Worm (Caenorhabditis elegans) whole organism, L3 larva: ENCODE results near the gene acl-2.

Source experiments
- R02D3.7 ChIP-seq: fragments of 150-350 bp; optimal IDR thresholded peaks from 2 replicates; lab custom pipeline; 2014; ENCODE audit warnings: missing biosample characterization, missing genetic modification characterization
- ZK546.5 ChIP-seq: sonication (generic microtip); optimal IDR thresholded peaks from 2 replicates; lab custom pipeline; 2017; ENCODE audit warnings: missing biosample characterization, missing genetic modification characterization
- ama-1 ChIP-seq: fragments of 150-350 bp; optimal IDR thresholded peaks from 2 replicates; lab custom pipeline; 2018
- ceh-16 ChIP-seq: sonication (generic microtip); optimal IDR thresholded peaks from 2 replicates; lab custom pipeline; 2017; ENCODE audit warnings: missing biosample characterization, missing genetic modification characterization
- ceh-28 ChIP-seq: fragments of 150-350 bp; optimal IDR thresholded peaks from 2 replicates; lab custom pipeline; 2014; ENCODE audit warnings: missing biosample characterization, missing genetic modification reagents, missing genetic modification characterization
- ceh-82 ChIP-seq: fragments of 150-350 bp; optimal IDR thresholded peaks from 2 replicates; lab custom pipeline; 2014; ENCODE audit warnings: missing biosample characterization, missing genetic modification characterization
- ceh-9 ChIP-seq: sonication (generic microtip); optimal IDR thresholded peaks from 2 replicates; lab custom pipeline; 2018; ENCODE audit warnings: missing biosample characterization, missing genetic modification characterization
- egl-27 ChIP-seq: sonication (generic microtip); optimal IDR thresholded peaks from 4 replicates; lab custom pipeline; 2017; ENCODE audit warnings: missing biosample characterization, missing genetic modification reagents, missing genetic modification characterization
- egl-5 ChIP-seq: fragments of 150-350 bp; optimal IDR thresholded peaks from 2 replicates; lab custom pipeline; 2017; ENCODE audit warnings: missing biosample characterization, missing genetic modification reagents, missing genetic modification characterization, inconsistent platforms
- elt-2 ChIP-seq: sonication (generic microtip); optimal IDR thresholded peaks from 2 replicates; lab custom pipeline; 2016; ENCODE audit warnings: missing genetic modification reagents, mild to moderate bottlenecking, missing genetic modification characterization, missing compliant biosample characterization
- elt-3 ChIP-seq, 3 experiments: fragments of 150-350 bp in 1 of 3; sonication (generic microtip) in 2 of 3; optimal IDR thresholded peaks; 2 replicates in 2 of 3; 4 replicates in 1 of 3; lab custom pipeline; 2014 to 2017; ENCODE audit warnings: missing biosample characterization in 3 of 3, missing genetic modification characterization in 3 of 3
- fkh-10 ChIP-seq: sonication (generic microtip); optimal IDR thresholded peaks from 2 replicates; lab custom pipeline; 2017; ENCODE audit warnings: missing biosample characterization, missing genetic modification reagents, missing genetic modification characterization
- fos-1 ChIP-seq: fragments of 150-350 bp; optimal IDR thresholded peaks from 2 replicates; lab custom pipeline; 2014; ENCODE audit warnings: missing biosample characterization, missing genetic modification characterization
- hmg-11 ChIP-seq: sonication (generic microtip); optimal IDR thresholded peaks from 2 replicates; lab custom pipeline; 2016; ENCODE audit warnings: missing genetic modification characterization, missing compliant biosample characterization
- jun-1 ChIP-seq: fragments of 150-350 bp; optimal IDR thresholded peaks from 2 replicates; lab custom pipeline; 2014; ENCODE audit warnings: missing biosample characterization, missing genetic modification reagents, missing genetic modification characterization
- lsy-12 ChIP-seq: sonication (generic microtip); optimal IDR thresholded peaks from 2 replicates; lab custom pipeline; 2016; ENCODE audit warnings: mild to moderate bottlenecking, missing genetic modification characterization, missing compliant biosample characterization
- mdl-1 ChIP-seq: fragments of 150-350 bp; optimal IDR thresholded peaks from 2 replicates; lab custom pipeline; 2014; ENCODE audit warnings: missing biosample characterization, missing genetic modification characterization
- mml-1 ChIP-seq: fragments of 150-350 bp; sonication (generic microtip); optimal IDR thresholded peaks from 3 replicates; lab custom pipeline; 2014; ENCODE audit warnings: missing biosample characterization, missing genetic modification characterization
- nfya-1 ChIP-seq: sonication (generic microtip); optimal IDR thresholded peaks from 2 replicates; lab custom pipeline; 2017; ENCODE audit warnings: missing genetic modification characterization, mild to moderate bottlenecking, missing compliant biosample characterization, antibody characterized with exemption, moderate library complexity; ENCODE audit not compliant: insufficient read depth
- nhr-11 ChIP-seq: fragments of 150-350 bp; optimal IDR thresholded peaks from 2 replicates; lab custom pipeline; 2014; ENCODE audit warnings: missing biosample characterization, missing genetic modification characterization
- nhr-25 ChIP-seq: sonication (generic microtip); optimal IDR thresholded peaks from 2 replicates; lab custom pipeline; 2017; ENCODE audit warnings: missing biosample characterization, missing genetic modification characterization
- nhr-43 ChIP-seq: sonication (generic microtip); optimal IDR thresholded peaks from 2 replicates; lab custom pipeline; 2016; ENCODE audit warnings: mild to moderate bottlenecking, missing genetic modification characterization, missing compliant biosample characterization; ENCODE audit not compliant: poor library complexity, severe bottlenecking
- nhr-67 ChIP-seq: fragments of 150-350 bp; optimal IDR thresholded peaks from 2 replicates; lab custom pipeline; 2014; ENCODE audit warnings: missing biosample characterization, missing genetic modification characterization
- nhr-76 ChIP-seq: fragments of 150-350 bp; sonication (generic microtip); optimal IDR thresholded peaks from 5 replicates; lab custom pipeline; 2014; ENCODE audit warnings: missing biosample characterization, missing genetic modification characterization
- nhr-77 ChIP-seq: fragments of 150-350 bp; optimal IDR thresholded peaks from 2 replicates; lab custom pipeline; 2014; ENCODE audit warnings: missing biosample characterization, missing genetic modification characterization
- pha-4 ChIP-seq: fragments of 150-350 bp; optimal IDR thresholded peaks from 2 replicates; lab custom pipeline; 2014; ENCODE audit warnings: missing biosample characterization, missing genetic modification reagents, missing genetic modification characterization
- pqm-1 ChIP-seq: fragments of 150-350 bp; optimal IDR thresholded peaks from 2 replicates; lab custom pipeline; 2017; ENCODE audit warnings: missing biosample characterization, missing genetic modification characterization, inconsistent platforms
- skn-1 ChIP-seq: fragments of 150-350 bp; optimal IDR thresholded peaks from 2 replicates; lab custom pipeline; 2014; ENCODE audit warnings: missing biosample characterization, missing genetic modification characterization
- snpc-4 ChIP-seq: fragments of 150-350 bp; optimal IDR thresholded peaks from 2 replicates; lab custom pipeline; 2014; ENCODE audit warnings: missing biosample characterization, missing genetic modification characterization
- tbx-2 ChIP-seq: sonication (generic microtip); optimal IDR thresholded peaks from 2 replicates; lab custom pipeline; 2016; ENCODE audit warnings: mild to moderate bottlenecking, missing genetic modification characterization, missing compliant biosample characterization
- unc-39 ChIP-seq: sonication (generic microtip); optimal IDR thresholded peaks from 4 replicates; lab custom pipeline; 2017; ENCODE audit warnings: missing biosample characterization, missing genetic modification characterization
- unc-62 ChIP-seq: fragments of 150-350 bp; sonication (generic microtip); optimal IDR thresholded peaks from 4 replicates; lab custom pipeline; 2014; ENCODE audit warnings: missing biosample characterization, missing genetic modification reagents, missing genetic modification characterization
- zag-1 ChIP-seq: fragments of 150-350 bp; optimal IDR thresholded peaks from 2 replicates; lab custom pipeline; 2014; ENCODE audit warnings: missing biosample characterization, missing genetic modification characterization
- ztf-11 ChIP-seq: fragments of 150-350 bp; optimal IDR thresholded peaks from 2 replicates; lab custom pipeline; 2014; ENCODE audit warnings: missing biosample characterization, missing genetic modification characterization
- ztf-4 ChIP-seq: fragments of 150-350 bp; optimal IDR thresholded peaks from 2 replicates; lab custom pipeline; 2014; ENCODE audit warnings: missing biosample characterization, missing genetic modification characterization

acl-2 gene

ce11 chrV:10003315-10003969, 27.4 kb downstream of the acl-2 start (continued):
- TF ChIP-seq nfya-1 (tag; lab: Kevin White, UChicago): peak; percentile 53
- no peak for TF ChIP-seq nhr-11
- TF ChIP-seq tbx-2 (tag; lab: Kevin White, UChicago): no peak
- no peak for TF ChIP-seq ztf-11 (tag; lab: Kevin White, UChicago)
- peak; percentile 31 for TF ChIP-seq skn-1 (tag; lab: Kevin White, UChicago)
- no peak for TF ChIP-seq ama-1
- TF ChIP-seq, all 47 proteins: peak for 13

ce11 chrV:10002720-10003119, 28.2 kb downstream of the acl-2 start:
- TF ChIP-seq nfya-1 (tag; lab: Kevin White, UChicago) (peak; percentile 24), pha-4 (no peak), nhr-25 (tag; lab: Kevin White, UChicago) (peak; percentile 78), unc-62 (GFP tag; lab: Kevin White, UChicago) (peak; percentile 78), R02D3.7 (tag; lab: Kevin White, UChicago) (no peak), egl-27 (tag; lab: Kevin White, UChicago) (peak; percentile 5)

ce11 chrV:10000760-10001159, 30.1 kb downstream of the acl-2 start, which contains the start of gene K08H10.10:
Gene K08H10.10 (plus strand): TSS chrV:10001060.
- TF ChIP-seq mml-1: no peak
- TF ChIP-seq ceh-82 (tag; lab: Kevin White, UChicago): no peak
- no peak for TF ChIP-seq nhr-43 (tag; lab: Kevin White, UChicago)
- no peak for TF ChIP-seq ztf-4 (tag; lab: Kevin White, UChicago)
- TF ChIP-seq tbx-2 (tag; lab: Kevin White, UChicago): no peak
- no peak for TF ChIP-seq ceh-16 (tag; lab: Kevin White, UChicago)
- TF ChIP-seq nhr-77 (tag; lab: Kevin White, UChicago): no peak
- TF ChIP-seq jun-1 (tag; lab: Kevin White, UChicago): no peak
- no peak for TF ChIP-seq R02D3.7 (tag; lab: Kevin White, UChicago)
- no peak for TF ChIP-seq skn-1 (tag; lab: Kevin White, UChicago)
- TF ChIP-seq unc-62 (GFP tag; lab: Kevin White, UChicago): no peak
- no peak for TF ChIP-seq ceh-9 (tag; lab: Kevin White, UChicago)
- no peak for TF ChIP-seq nhr-25 (tag; lab: Kevin White, UChicago)
- TF ChIP-seq elt-3 (tag; optimal IDR thresholded peaks at IDR 0.05; lab: Kevin White, UChicago): no peak
- TF ChIP-seq zag-1: no peak

- TF ChIP-seq elt-3 (tag; optimal IDR thresholded peaks at IDR 0.05; lab: Kevin White, UChicago): no peak
- TF ChIP-seq mdl-1 (tag; lab: Kevin White, UChicago): no peak
- TF ChIP-seq fos-1 (tag; lab: Kevin White, UChicago): no peak
- TF ChIP-seq, all 47 proteins: peak for 0
Observed at ce11 chrV:9995791-9996190, 35.1 kb downstream of the acl-2 start, which contains the start of gene K08H10.6. Gene K08H10.6 (minus strand): TSS chrV:9995891.

ce11 chrV:9991610-9992009, 39.3 kb downstream of the acl-2 start, which contains the start of the genes rde-1 and trpp-6:
Gene rde-1 (minus strand): TSS chrV:9991642.
Gene trpp-6 (plus strand): TSS chrV:9991895.
- TF ChIP-seq nfya-1 (tag; lab: Kevin White, UChicago) (peak; percentile 23), hmg-11 (tag; lab: Kevin White, UChicago) (peak; percentile 37), lsy-12 (tag; lab: Kevin White, UChicago) (no peak)

ce11 chrV:9987688-9988087, 43.2 kb downstream of the acl-2 start, which contains the start of gene C27H6.8:
Gene C27H6.8 (minus strand): TSS chrV:9987788.
- no peak for TF ChIP-seq unc-62 (GFP tag; lab: Kevin White, UChicago)
- TF ChIP-seq snpc-4 (tag; lab: Kevin White, UChicago): no peak
- no peak for TF ChIP-seq fkh-10 (GFP tag; lab: Kevin White, UChicago)
- no peak for TF ChIP-seq nhr-25 (tag; lab: Kevin White, UChicago)
- no peak for TF ChIP-seq egl-5
- TF ChIP-seq nhr-67 (tag; lab: Kevin White, UChicago): no peak
- no peak for TF ChIP-seq ztf-11 (tag; lab: Kevin White, UChicago)
- no peak for TF ChIP-seq nhr-11
- TF ChIP-seq elt-2: no peak
- no peak for TF ChIP-seq ceh-28 (tag; lab: Kevin White, UChicago)
- TF ChIP-seq mml-1: no peak
- no peak for TF ChIP-seq ZK546.5 (tag; lab: Kevin White, UChicago)
- no peak for TF ChIP-seq nhr-43 (tag; lab: Kevin White, UChicago)
- no peak for TF ChIP-seq unc-39 (tag; lab: Kevin White, UChicago)
- no peak for TF ChIP-seq nhr-76
- TF ChIP-seq mdl-1 (tag; lab: Kevin White, UChicago): no peak
- no peak for TF ChIP-seq skn-1 (tag; lab: Kevin White, UChicago)
- TF ChIP-seq pqm-1 (tag; lab: Kevin White, UChicago): no peak
